Worm (Caenorhabditis elegans) whole organism, L3 larva: ENCODE results near the gene rpy-1.

Experiments
- ama-1 ChIP-seq: fragments of 150-350 bp; optimal IDR thresholded peaks from 2 replicates; lab custom pipeline; 2018
- ceh-82 ChIP-seq: fragments of 150-350 bp; optimal IDR thresholded peaks from 2 replicates; lab custom pipeline; 2014; ENCODE audit warnings: missing biosample characterization, missing genetic modification characterization
- elt-2 ChIP-seq: sonication (generic microtip); optimal IDR thresholded peaks from 2 replicates; lab custom pipeline; 2016; ENCODE audit warnings: missing genetic modification reagents, mild to moderate bottlenecking, missing genetic modification characterization, missing compliant biosample characterization
- fkh-10 ChIP-seq: sonication (generic microtip); optimal IDR thresholded peaks from 2 replicates; lab custom pipeline; 2017; ENCODE audit warnings: missing biosample characterization, missing genetic modification reagents, missing genetic modification characterization
- hmg-11 ChIP-seq: sonication (generic microtip); optimal IDR thresholded peaks from 2 replicates; lab custom pipeline; 2016; ENCODE audit warnings: missing genetic modification characterization, missing compliant biosample characterization
- lin-15B ChIP-seq: fragments of 150-350 bp; optimal IDR thresholded peaks from 2 replicates; lab custom pipeline; 2014; ENCODE audit warnings: missing biosample characterization, missing genetic modification characterization
- lin-39 ChIP-seq: fragments of 150-350 bp; optimal IDR thresholded peaks from 2 replicates; lab custom pipeline; 2018; ENCODE audit warnings: missing biosample characterization, missing genetic modification reagents, missing genetic modification characterization
- lsy-12 ChIP-seq: sonication (generic microtip); optimal IDR thresholded peaks from 2 replicates; lab custom pipeline; 2016; ENCODE audit warnings: mild to moderate bottlenecking, missing genetic modification characterization, missing compliant biosample characterization
- mdl-1 ChIP-seq: fragments of 150-350 bp; optimal IDR thresholded peaks from 2 replicates; lab custom pipeline; 2014; ENCODE audit warnings: missing biosample characterization, missing genetic modification characterization
- nhr-12 ChIP-seq: fragments of 150-350 bp; optimal IDR thresholded peaks from 2 replicates; lab custom pipeline; 2014; ENCODE audit warnings: missing biosample characterization, missing genetic modification characterization
- nhr-25 ChIP-seq: sonication (generic microtip); optimal IDR thresholded peaks from 2 replicates; lab custom pipeline; 2017; ENCODE audit warnings: missing biosample characterization, missing genetic modification characterization
- pha-4 ChIP-seq: fragments of 150-350 bp; optimal IDR thresholded peaks from 2 replicates; lab custom pipeline; 2014; ENCODE audit warnings: missing biosample characterization, missing genetic modification reagents, missing genetic modification characterization
- tbx-2 ChIP-seq: sonication (generic microtip); optimal IDR thresholded peaks from 2 replicates; lab custom pipeline; 2016; ENCODE audit warnings: mild to moderate bottlenecking, missing genetic modification characterization, missing compliant biosample characterization
- ztf-11 ChIP-seq: fragments of 150-350 bp; optimal IDR thresholded peaks from 2 replicates; lab custom pipeline; 2014; ENCODE audit warnings: missing biosample characterization, missing genetic modification characterization
- ztf-4 ChIP-seq: fragments of 150-350 bp; optimal IDR thresholded peaks from 2 replicates; lab custom pipeline; 2014; ENCODE audit warnings: missing biosample characterization, missing genetic modification characterization

Gene rpy-1

DNA sequence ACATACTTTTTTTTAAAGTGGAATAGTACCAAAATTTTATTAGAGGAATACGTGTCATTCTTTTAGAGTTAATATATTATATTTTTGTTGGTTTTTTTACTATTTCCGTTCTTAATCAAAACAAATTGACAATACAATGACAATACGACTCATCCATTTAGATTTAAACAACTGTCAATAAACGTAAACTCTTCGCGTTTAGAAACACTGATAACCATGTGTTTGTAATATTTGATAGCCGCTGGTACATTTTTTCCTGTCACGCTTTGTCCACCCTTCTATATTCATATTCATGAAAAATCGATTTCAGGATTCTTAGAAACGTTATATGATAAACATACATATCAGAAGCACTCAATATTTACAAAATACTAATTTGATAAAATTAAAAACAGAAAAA is 41.6 kb downstream of the rpy-1 start:
- no peak for TF ChIP-seq ceh-82
- peak; percentile 4 for TF ChIP-seq pha-4 (tag; lab: Kevin White, UChicago)
- TF ChIP-seq elt-2 (tag; lab: Kevin White, UChicago): peak; percentile 39

DNA sequence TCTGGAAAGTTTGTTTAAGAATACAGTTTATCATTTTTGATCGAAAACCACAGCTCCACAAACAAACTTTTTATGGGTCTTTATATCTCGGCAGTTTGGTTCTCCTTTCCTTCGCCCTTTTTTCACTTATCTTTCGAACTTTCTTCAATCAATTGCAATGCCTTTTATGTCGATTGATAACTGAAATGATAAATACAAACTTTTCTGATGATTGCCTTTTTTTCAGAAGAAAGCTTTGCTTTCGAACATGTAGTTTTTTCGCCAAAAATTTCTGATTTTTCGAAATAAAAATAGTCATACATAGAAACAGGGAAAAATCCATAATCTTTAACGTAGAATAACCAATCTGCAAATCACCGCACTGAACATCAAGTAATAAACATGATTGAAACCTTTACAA is 44.2 kb downstream of the rpy-1 start, which contains the start of gene T19D12.2:
Gene T19D12.2 (plus strand): TSS at position 125 of the 400 bp plus-strand sequence.
- no peak for TF ChIP-seq lin-15B (tag; lab: Kevin White, UChicago)
- TF ChIP-seq ztf-4: no peak
- TF ChIP-seq hmg-11 (tag; lab: Kevin White, UChicago): no peak
- peak; percentile 79 for TF ChIP-seq elt-2 (tag; lab: Kevin White, UChicago)
- no peak for TF ChIP-seq lin-39 (tag; lab: Kevin White, UChicago)
- no peak for TF ChIP-seq nhr-12 (tag; lab: Kevin White, UChicago)
- TF ChIP-seq, all 47 proteins: peak for 1

ce11 chrII:6658766-6659165 is 46.7 kb downstream of the rpy-1 start, which contains the start of gene T19D12.10:
TSS of gene T19D12.10 (minus strand) at chrII:6658866.
- TF ChIP-seq pha-4 (tag; lab: Kevin White, UChicago) (no peak), nhr-25 (tag; lab: Kevin White, UChicago) (no peak), ceh-82 (no peak), lin-15B (tag; lab: Kevin White, UChicago) (no peak)

DNA sequence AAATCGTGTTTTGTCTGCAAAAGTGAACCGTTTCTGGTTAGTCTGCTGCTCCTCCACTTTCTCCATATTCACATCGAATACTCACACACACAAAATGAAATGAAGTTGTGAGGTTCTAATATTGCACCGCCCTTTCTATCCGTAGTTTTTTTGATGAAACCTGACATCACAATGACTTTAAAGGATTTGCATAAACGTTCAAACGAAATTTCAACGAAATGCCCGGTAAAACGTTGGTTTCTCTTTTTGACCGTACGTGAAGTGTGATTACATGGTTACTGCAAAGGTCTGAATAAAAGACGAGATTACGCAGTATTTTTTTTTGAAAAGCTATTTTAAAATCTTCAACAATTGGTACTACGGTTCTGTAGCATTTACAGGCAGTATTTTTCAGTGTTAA is 51.2 kb downstream of the rpy-1 start, which contains the start of gene T19D12.9:
Gene T19D12.9 (minus strand): TSS at position 101 of the 400 bp plus-strand sequence.
- TF ChIP-seq nhr-25 (tag; lab: Kevin White, UChicago): no peak
- TF ChIP-seq ztf-11 (tag; lab: Kevin White, UChicago): no peak
- no peak for TF ChIP-seq lsy-12 (tag; lab: Kevin White, UChicago)
- no peak for TF ChIP-seq fkh-10
- no peak for TF ChIP-seq mdl-1
- no peak for TF ChIP-seq ama-1
- TF ChIP-seq tbx-2 (tag; lab: Kevin White, UChicago): no peak
- TF ChIP-seq, all 47 proteins: peak for 0
